Worm (Caenorhabditis elegans) whole organism, L4 larva: Measurements from ENCODE around the gene C50B6.1.

Experiments used
- Y75B8A.6 ChIP-seq: fragments of 200-800 bp; sonication (Bioruptor generic); IDR thresholded peaks from 2 replicates; pipeline ENCODE4 v1.3.6; 2022; ENCODE audit warnings: missing genetic modification reagents, missing genetic modification characterization, missing compliant biosample characterization
- aly-2 ChIP-seq: sonication (generic microtip); optimal IDR thresholded peaks from 2 replicates; lab custom pipeline; 2018; ENCODE audit warnings: missing biosample characterization, missing genetic modification characterization
- ceh-28 ChIP-seq: fragments of 150-350 bp; optimal IDR thresholded peaks from 2 replicates; lab custom pipeline; 2014; ENCODE audit warnings: missing biosample characterization, missing genetic modification reagents, missing genetic modification characterization
- dve-1 ChIP-seq: sonication (generic microtip); optimal IDR thresholded peaks from 2 replicates; lab custom pipeline; 2017; ENCODE audit warnings: antibody characterized with exemption, mild to moderate bottlenecking, missing genetic modification characterization, missing compliant biosample characterization; ENCODE audit not compliant: insufficient read depth
- fkh-10 ChIP-seq: fragments of 150-350 bp; optimal IDR thresholded peaks from 2 replicates; lab custom pipeline; 2014; ENCODE audit warnings: missing biosample characterization, missing genetic modification reagents, missing genetic modification characterization
- mdl-1 ChIP-seq, 2 experiments: fragments of 150-350 bp in 1 of 2; sonication (generic microtip) in 1 of 2; optimal IDR thresholded peaks; 2 replicates each; lab custom pipeline; 2014 to 2017; ENCODE audit warnings: missing biosample characterization in 2 of 2, missing genetic modification characterization in 2 of 2
- nhr-237 ChIP-seq: sonication (generic microtip); optimal IDR thresholded peaks from 2 replicates; lab custom pipeline; 2017; ENCODE audit warnings: missing biosample characterization, missing genetic modification characterization

- TF ChIP-seq ceh-28 = no peak
- no peak for TF ChIP-seq aly-2 (tag; lab: Kevin White, UChicago)
- TF ChIP-seq fkh-10 (GFP tag; lab: Kevin White, UChicago) = no peak
- no peak for TF ChIP-seq dve-1 (tag; lab: Kevin White, UChicago)
- no peak for TF ChIP-seq mdl-1 (tag; optimal IDR thresholded peaks at IDR 0.05; lab: Kevin White, UChicago)
- no peak for TF ChIP-seq nhr-237 (tag; lab: Kevin White, UChicago)
- TF ChIP-seq Y75B8A.6 (GFP tag; lab: Robert Waterston, UW) = no peak
Observed at ce11 chrV:13327463-13327862, 18.7 kb downstream of the C50B6.1 start, which contains the start of gene str-37.
